Fruit fly (Drosophila melanogaster) Kc167 (cell line): ENCODE data around the gene CG31075.

Experiments
- insv ChIP-seq: fragments of >200 bp; optimal IDR thresholded peaks from 3 replicates; lab custom pipeline; 2018; ENCODE audit warnings: missing external identifiers
- psq ChIP-seq: fragments of >200 bp; optimal IDR thresholded peaks from 2 replicates; lab custom pipeline; 2017; ENCODE audit warnings: missing external identifiers

DNA sequence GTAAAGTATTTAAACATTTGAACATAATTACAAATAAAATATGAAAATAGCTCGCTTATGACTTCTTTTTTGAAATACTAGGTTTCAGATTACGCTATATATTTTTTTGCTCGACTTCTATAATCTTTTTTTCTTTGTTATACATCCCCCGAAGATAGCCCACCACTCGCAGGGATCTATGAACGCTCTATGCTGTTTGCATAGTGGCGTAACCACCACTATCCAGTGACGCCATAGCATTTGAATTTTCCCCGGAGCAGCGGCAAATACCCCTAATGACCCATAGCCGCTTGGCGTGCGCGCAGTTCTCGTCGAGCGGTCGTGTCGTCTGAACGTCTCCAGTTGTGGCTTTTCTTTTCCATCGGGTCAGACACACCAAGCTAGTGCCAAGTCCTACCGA lies 10.1 kb downstream of the CG31075 start, which contains the start of the genes CG14253 and CG46313:
- TF ChIP-seq insv (lab: Kevin White, UChicago), result no peak
- no peak for TF ChIP-seq psq (lab: Kevin White, UChicago)
